Fruit fly (Drosophila melanogaster) whole organism, embryonic: Measurements from ENCODE around the gene CG5390.

Experiments
- CG10543 ChIP-seq: fragments of 200-800 bp; sonication (Bioruptor generic); optimal IDR thresholded peaks from 3 replicates; lab custom pipeline; 2017; ENCODE audit warnings: missing biosample characterization, mild to moderate bottlenecking, missing genetic modification characterization, moderate library complexity
- CG10654 ChIP-seq: fragments of 200-800 bp; sonication (Bioruptor generic); optimal IDR thresholded peaks from 2 replicates; lab custom pipeline; 2016; ENCODE audit warnings: missing biosample characterization, missing genetic modification characterization
- CG11456 ChIP-seq: fragments of 200-800 bp; sonication (Bioruptor generic); IDR thresholded peaks from 3 replicates; pipeline ENCODE4 v1.3.6; 2022; ENCODE audit warnings: missing biosample characterization, missing genetic modification characterization
- CG11695 ChIP-seq: fragments of 200-800 bp; sonication (Bioruptor generic); IDR thresholded peaks from 3 replicates; pipeline ENCODE4 v1.3.6; 2022; ENCODE audit warnings: missing biosample characterization, missing genetic modification characterization
- CG13424 ChIP-seq: fragments of 200-800 bp; sonication (Bioruptor generic); optimal IDR thresholded peaks from 2 replicates; lab custom pipeline; 2019; ENCODE audit warnings: missing biosample characterization, mild to moderate bottlenecking, missing genetic modification characterization, moderate library complexity
- CG13624 ChIP-seq: fragments of 200-800 bp; sonication (Bioruptor generic); optimal IDR thresholded peaks from 2 replicates; lab custom pipeline; 2016; ENCODE audit warnings: missing biosample characterization, missing genetic modification characterization
- CG1602 ChIP-seq: fragments of 200-800 bp; sonication (Bioruptor generic); optimal IDR thresholded peaks from 3 replicates; lab custom pipeline; 2016; ENCODE audit warnings: missing biosample characterization, missing genetic modification characterization
- CG17385 ChIP-seq: fragments of 200-800 bp; sonication (Bioruptor generic); optimal IDR thresholded peaks from 3 replicates; lab custom pipeline; 2018; ENCODE audit warnings: missing biosample characterization, mild to moderate bottlenecking, missing genetic modification characterization
- CG17568 ChIP-seq: fragments of 200-800 bp; sonication (Bioruptor generic); optimal IDR thresholded peaks from 2 replicates; lab custom pipeline; 2018; ENCODE audit warnings: missing biosample characterization, mild to moderate bottlenecking, missing genetic modification characterization, moderate library complexity
- CG18011 ChIP-seq: fragments of 200-800 bp; sonication (Bioruptor generic); optimal IDR thresholded peaks from 2 replicates; lab custom pipeline; 2017; ENCODE audit warnings: missing biosample characterization, missing genetic modification characterization, mild to moderate bottlenecking, moderate library complexity, missing genotype
- CG18262 ChIP-seq: fragments of 200-800 bp; optimal IDR thresholded peaks from 3 replicates; lab custom pipeline; 2019; ENCODE audit warnings: missing biosample characterization, mild to moderate bottlenecking, missing genetic modification characterization, moderate library complexity
- CG30020 ChIP-seq: fragments of 200-800 bp; optimal IDR thresholded peaks from 2 replicates; lab custom pipeline; 2019; ENCODE audit warnings: missing biosample characterization, mild to moderate bottlenecking, missing genetic modification characterization, moderate library complexity
- CG30403 ChIP-seq: fragments of 200-800 bp; sonication (Bioruptor generic); optimal IDR thresholded peaks from 3 replicates; lab custom pipeline; 2016; ENCODE audit warnings: missing biosample characterization, missing genetic modification characterization
- CG34224 ChIP-seq: fragments of 200-800 bp; sonication (Bioruptor generic); IDR thresholded peaks from 3 replicates; pipeline ENCODE4 v1.3.6; 2022; ENCODE audit warnings: missing biosample characterization, missing genetic modification characterization; ENCODE audit not compliant: partially characterized antibody
- CG4404 ChIP-seq: fragments of 200-800 bp; sonication (Bioruptor generic); IDR thresholded peaks from 2 replicates; pipeline ENCODE4 v1.3.6; 2022; ENCODE audit warnings: missing biosample characterization, missing genetic modification characterization
- CG6272 ChIP-seq: fragments of 200-800 bp; sonication (Bioruptor generic); IDR thresholded peaks from 2 replicates; pipeline ENCODE4 v1.3.6; 2022; ENCODE audit warnings: missing biosample characterization, missing genetic modification characterization
- CG6791 ChIP-seq: fragments of 200-800 bp; sonication (Bioruptor generic); IDR thresholded peaks from 3 replicates; pipeline ENCODE4 v1.3.6; 2022; ENCODE audit warnings: missing biosample characterization, missing genetic modification characterization; ENCODE audit not compliant: partially characterized antibody
- CG7357 ChIP-seq: fragments of 200-800 bp; sonication (Bioruptor generic); IDR thresholded peaks from 3 replicates; pipeline ENCODE4 v1.3.6; 2022; ENCODE audit warnings: missing biosample characterization, missing genetic modification characterization
- CG8089 ChIP-seq: fragments of 200-800 bp; sonication (Bioruptor generic); optimal IDR thresholded peaks from 3 replicates; lab custom pipeline; 2016; ENCODE audit warnings: missing biosample characterization, missing genetic modification characterization
- CG9215 ChIP-seq: fragments of 200-800 bp; sonication (Bioruptor generic); IDR thresholded peaks from 2 replicates; pipeline ENCODE4 v1.3.6; 2022; ENCODE audit warnings: missing biosample characterization, missing genetic modification characterization
- Dad ChIP-seq: fragments of 200-800 bp; sonication (Bioruptor generic); optimal IDR thresholded peaks from 3 replicates; lab custom pipeline; 2016; ENCODE audit warnings: missing biosample characterization, missing genetic modification characterization
- Deaf1 ChIP-seq: fragments of 200-800 bp; optimal IDR thresholded peaks from 3 replicates; lab custom pipeline; 2019; ENCODE audit warnings: missing biosample characterization, mild to moderate bottlenecking, missing genetic modification characterization, moderate library complexity
- Dref ChIP-seq: fragments of 200-800 bp; sonication (Bioruptor generic); IDR thresholded peaks from 2 replicates; pipeline ENCODE4 v1.3.6; 2022; ENCODE audit warnings: missing biosample characterization, missing genetic modification characterization
- Ets65A ChIP-seq: fragments of 200-800 bp; sonication (Bioruptor generic); peaks from one replicate; lab custom pipeline; 2016; ENCODE audit warnings: missing biosample characterization, missing genetic modification characterization
- Fer3 ChIP-seq: fragments of 200-800 bp; sonication (Bioruptor generic); optimal IDR thresholded peaks from 2 replicates; lab custom pipeline; 2018; ENCODE audit warnings: missing biosample characterization, mild to moderate bottlenecking, missing genetic modification characterization, moderate library complexity
- H15 ChIP-seq: fragments of 200-800 bp; sonication (Bioruptor generic); IDR thresholded peaks from 3 replicates; pipeline ENCODE4 v1.3.6; 2022; ENCODE audit warnings: missing biosample characterization, missing genetic modification characterization
- Hand ChIP-seq: fragments of 200-800 bp; sonication (Bioruptor generic); optimal IDR thresholded peaks from 2 replicates; lab custom pipeline; 2017; ENCODE audit warnings: mild to moderate bottlenecking, missing biosample characterization, missing genetic modification reagents, missing genetic modification characterization
- Hr39 ChIP-seq: fragments of >200 bp; optimal IDR thresholded peaks from 2 replicates; lab custom pipeline; 2017
- Jarid2 ChIP-seq: fragments of 200-800 bp; sonication (Bioruptor generic); optimal IDR thresholded peaks from 3 replicates; lab custom pipeline; 2017; ENCODE audit warnings: mild to moderate bottlenecking, missing biosample characterization, missing genetic modification reagents, missing genetic modification characterization
- MESR4 ChIP-seq: fragments of 200-800 bp; sonication (Bioruptor generic); optimal IDR thresholded peaks from 2 replicates; lab custom pipeline; 2018; ENCODE audit warnings: missing biosample characterization, mild to moderate bottlenecking, missing genetic modification characterization, moderate library complexity
- Opbp ChIP-seq: fragments of 200-800 bp; sonication (Bioruptor generic); IDR thresholded peaks from 3 replicates; pipeline ENCODE4 v1.3.6; 2022; ENCODE audit warnings: missing biosample characterization, missing genetic modification characterization; ENCODE audit not compliant: partially characterized antibody
- crol ChIP-seq: fragments of 200-800 bp; sonication (Bioruptor generic); IDR thresholded peaks from 2 replicates; pipeline ENCODE4 v1.3.6; 2022; ENCODE audit warnings: missing biosample characterization, missing genetic modification characterization
- dmrt99B ChIP-seq: fragments of 200-800 bp; sonication (Bioruptor generic); optimal IDR thresholded peaks from 2 replicates; lab custom pipeline; 2018; ENCODE audit warnings: missing biosample characterization, mild to moderate bottlenecking, missing genetic modification characterization, moderate library complexity
- eve ChIP-seq, 2 experiments: fragments of >200 bp; optimal IDR thresholded peaks; 2 replicates each; lab custom pipeline; 2017; ENCODE audit warnings: missing biosample characterization in 2 of 2, missing genetic modification characterization in 2 of 2
- eyg ChIP-seq: fragments of 200-800 bp; sonication (Bioruptor generic); optimal IDR thresholded peaks from 3 replicates; lab custom pipeline; 2016; ENCODE audit warnings: missing biosample characterization, missing genetic modification characterization
- fd102C ChIP-seq: fragments of 200-800 bp; sonication (Bioruptor generic); optimal IDR thresholded peaks from 2 replicates; lab custom pipeline; 2018; ENCODE audit warnings: missing biosample characterization, mild to moderate bottlenecking, missing genetic modification characterization, moderate library complexity
- gsb ChIP-seq: fragments of 200-800 bp; sonication (Bioruptor generic); IDR thresholded peaks from 2 replicates; pipeline ENCODE4 v1.3.6; 2022; ENCODE audit warnings: missing biosample characterization, missing genetic modification characterization
- hbn ChIP-seq: fragments of 200-800 bp; sonication (Bioruptor generic); IDR thresholded peaks from 2 replicates; pipeline ENCODE4 v1.3.6; 2022; ENCODE audit warnings: missing biosample characterization, missing genetic modification characterization; ENCODE audit not compliant: partially characterized antibody
- kah ChIP-seq: fragments of 200-800 bp; sonication (Bioruptor generic); optimal IDR thresholded peaks from 2 replicates; lab custom pipeline; 2018; ENCODE audit warnings: missing biosample characterization, mild to moderate bottlenecking, missing genetic modification characterization
- lbe ChIP-seq: fragments of 200-800 bp; sonication (Bioruptor generic); optimal IDR thresholded peaks from 2 replicates; lab custom pipeline; 2016; ENCODE audit warnings: missing biosample characterization, mild to moderate bottlenecking, missing genetic modification characterization
- nerfin-1 ChIP-seq: fragments of 200-800 bp; sonication (Bioruptor generic); optimal IDR thresholded peaks from 3 replicates; lab custom pipeline; 2019; ENCODE audit warnings: missing biosample characterization, mild to moderate bottlenecking, missing genetic modification characterization, moderate library complexity
- oc ChIP-seq: fragments of 200-800 bp; sonication (Bioruptor generic); optimal IDR thresholded peaks from 2 replicates; lab custom pipeline; 2018; ENCODE audit warnings: missing biosample characterization, mild to moderate bottlenecking, missing genetic modification characterization, moderate library complexity
- odd ChIP-seq: fragments of 200-800 bp; sonication (Bioruptor generic); optimal IDR thresholded peaks from 2 replicates; lab custom pipeline; 2017; ENCODE audit warnings: missing biosample characterization, mild to moderate bottlenecking, missing genetic modification characterization
- phol ChIP-seq: fragments of 200-800 bp; sonication (Bioruptor generic); optimal IDR thresholded peaks from 3 replicates; lab custom pipeline; 2018; ENCODE audit warnings: missing biosample characterization, mild to moderate bottlenecking, missing genetic modification characterization, moderate library complexity
- psq ChIP-seq: fragments of 200-800 bp; sonication (Bioruptor generic); optimal IDR thresholded peaks from 2 replicates; lab custom pipeline; 2017; ENCODE audit warnings: missing biosample characterization, missing genetic modification characterization
- pum ChIP-seq: fragments of 200-800 bp; sonication (Bioruptor generic); optimal IDR thresholded peaks from 2 replicates; lab custom pipeline; 2016; ENCODE audit warnings: missing biosample characterization, missing genetic modification characterization
- run ChIP-seq: fragments of 200-800 bp; sonication (Bioruptor generic); optimal IDR thresholded peaks from 3 replicates; lab custom pipeline; 2018; ENCODE audit warnings: missing biosample characterization, mild to moderate bottlenecking, missing genetic modification characterization
- salm ChIP-seq: fragments of 200-800 bp; sonication (Bioruptor generic); optimal IDR thresholded peaks from 2 replicates; lab custom pipeline; 2018; ENCODE audit warnings: missing biosample characterization, mild to moderate bottlenecking, missing genetic modification characterization
- slp2 ChIP-seq: fragments of 200-800 bp; sonication (Bioruptor generic); optimal IDR thresholded peaks from 2 replicates; lab custom pipeline; 2016; ENCODE audit warnings: missing biosample characterization, missing genetic modification characterization
- tll ChIP-seq, 2 experiments: fragments of 200-800 bp in 1 of 2; fragments of >200 bp in 1 of 2; sonication (Bioruptor generic) in 1 of 2; optimal IDR thresholded peaks; 2 replicates each; lab custom pipeline; 2017 to 2019; ENCODE audit warnings: missing biosample characterization in 2 of 2, missing genetic modification characterization in 2 of 2, mild to moderate bottlenecking in 1 of 2, moderate library complexity in 1 of 2

The CG5390 gene

DNA sequence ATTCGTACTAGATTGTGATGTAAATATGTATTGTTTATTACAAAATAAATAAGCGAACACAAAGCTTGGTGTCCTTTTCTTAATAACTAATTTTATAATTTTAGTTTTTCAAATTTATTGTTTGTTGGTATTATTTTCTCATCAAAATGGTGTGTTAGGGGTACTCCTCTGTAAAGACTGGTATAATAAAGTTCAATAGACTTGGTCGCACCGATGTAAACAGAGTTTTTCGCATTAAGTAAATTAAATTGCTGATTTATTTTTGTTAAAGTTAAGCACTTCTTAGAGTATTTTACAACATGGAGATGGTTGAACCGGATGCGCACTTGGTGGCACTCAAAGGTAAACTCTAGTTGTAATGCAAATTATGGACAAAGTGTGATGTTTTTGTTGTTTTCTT, 39.9 kb downstream of the CG5390 start, which contains the start of gene CG4953 (continued):
- peak; percentile 0 for TF ChIP-seq phol (tag; lab: Kevin White, UChicago)

DNA sequence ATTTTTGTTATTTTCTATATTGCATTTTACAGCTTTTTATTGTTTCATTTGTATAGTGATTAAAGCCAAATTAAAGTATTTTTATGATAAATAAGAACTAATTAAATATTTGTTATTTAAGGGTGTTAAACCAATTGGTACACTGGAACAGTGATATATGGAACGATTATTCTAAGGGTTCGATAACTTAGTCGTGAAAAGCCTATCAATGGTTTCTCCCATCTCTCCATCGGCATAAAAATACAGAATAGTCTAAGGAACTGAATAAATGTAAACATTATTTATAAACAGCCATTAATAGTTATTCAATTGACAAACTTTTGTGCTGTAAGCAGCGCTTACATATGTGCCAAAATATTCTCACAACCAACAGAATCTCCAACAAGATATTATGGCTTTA, 41.3 kb downstream of the CG5390 start, which contains the start of gene Mob3:
TSS of gene Mob3 (plus strand) at position 208 of the 400 bp plus-strand sequence.
- TF ChIP-seq CG11695, result no peak
- no peak for TF ChIP-seq fd102C (GFP tag; lab: Kevin White, UChicago)
- no peak for TF ChIP-seq CG10543
- no peak for TF ChIP-seq CG18262 (tag; lab: Kevin White, UChicago)
- no peak for TF ChIP-seq gsb (GFP tag; lab: Robert Waterston, UW)
- TF ChIP-seq kah, result no peak
- TF ChIP-seq nerfin-1 (tag; lab: Kevin White, UChicago), result no peak
- TF ChIP-seq Hr39 (lab: Kevin White, UChicago), result no peak
- TF ChIP-seq CG17568 (GFP tag; lab: Kevin White, UChicago), result peak; percentile 33
- TF ChIP-seq Dref, result peak; percentile 70
- no peak for TF ChIP-seq CG6272 (GFP tag; lab: Robert Waterston, UW)
- no peak for TF ChIP-seq CG13424
- TF ChIP-seq hbn, result no peak
- TF ChIP-seq crol (GFP tag; lab: Robert Waterston, UW), result no peak
- TF ChIP-seq CG10654 (GFP tag; lab: Kevin White, UChicago), result no peak
- no peak for TF ChIP-seq CG9215
- no peak for TF ChIP-seq dmrt99B (tag; lab: Kevin White, UChicago)
- no peak for TF ChIP-seq slp2
- no peak for TF ChIP-seq salm
- TF ChIP-seq CG8089, result no peak
- TF ChIP-seq CG30403, result no peak
- TF ChIP-seq CG18011 (GFP tag; lab: Kevin White, UChicago), result no peak
- no peak for TF ChIP-seq Deaf1 (tag; lab: Kevin White, UChicago)
- no peak for TF ChIP-seq oc (tag; lab: Kevin White, UChicago)
- TF ChIP-seq CG6791 (GFP tag; lab: Robert Waterston, UW), result no peak
- no peak for TF ChIP-seq Jarid2 (GFP tag; lab: Kevin White, UChicago)
- TF ChIP-seq Hand, result no peak
- no peak for TF ChIP-seq Dad (GFP tag; lab: Kevin White, UChicago)
- TF ChIP-seq CG13624 (GFP tag; lab: Kevin White, UChicago), result no peak
- TF ChIP-seq CG34224 (GFP tag; lab: Robert Waterston, UW), result 0 out of 3 replicates have a peak, but pooled peaks have one; percentile 54
- TF ChIP-seq tll (GFP tag; optimal IDR thresholded peaks at IDR 0.05; lab: Kevin White, UChicago), result no peak
- no peak for TF ChIP-seq pum (GFP tag; lab: Kevin White, UChicago)
- TF ChIP-seq CG7357, result no peak
- no peak for TF ChIP-seq run (tag; lab: Kevin White, UChicago)
- TF ChIP-seq H15 (GFP tag; lab: Robert Waterston, UW), result no peak
- peak; percentile 55; the same call in 1 of the 3 replicates for TF ChIP-seq Opbp
- TF ChIP-seq lbe (GFP tag; lab: Kevin White, UChicago), result peak; percentile 51
- TF ChIP-seq CG30020 (tag; lab: Kevin White, UChicago), result peak; percentile 94
- no peak for TF ChIP-seq psq (GFP tag; lab: Kevin White, UChicago)
- peak in 1 of 2 experiments; percentile 56 for TF ChIP-seq eve (GFP tag; optimal IDR thresholded peaks at IDR 0.05; lab: Kevin White, UChicago)
- no peak for TF ChIP-seq CG17385 (GFP tag; lab: Kevin White, UChicago)
- no peak for TF ChIP-seq CG4404 (GFP tag; lab: Robert Waterston, UW)
- no peak for TF ChIP-seq CG1602 (GFP tag; lab: Kevin White, UChicago)
- TF ChIP-seq Fer3 (tag; lab: Kevin White, UChicago), result no peak
- TF ChIP-seq eyg (GFP tag; lab: Kevin White, UChicago), result no peak
- no peak for TF ChIP-seq odd (GFP tag; lab: Kevin White, UChicago)
- no peak for TF ChIP-seq Ets65A (GFP tag; lab: Kevin White, UChicago)
- no peak for TF ChIP-seq CG11456
- peak; percentile 37 for TF ChIP-seq MESR4
